Fruit fly (Drosophila melanogaster) whole organism, embryonic: Measurements from ENCODE around the gene CG4115.

ENCODE experiments used
- Adf1 ChIP-seq: fragments of 200-800 bp; sonication (Bioruptor generic); IDR thresholded peaks from 2 replicates; pipeline ENCODE4 v1.3.6; 2022; ENCODE audit warnings: missing biosample characterization, missing genetic modification characterization
- Asciz ChIP-seq: fragments of 200-800 bp; sonication (Bioruptor generic); optimal IDR thresholded peaks from 2 replicates; lab custom pipeline; 2017; ENCODE audit warnings: missing biosample characterization, mild to moderate bottlenecking, missing genetic modification characterization, missing genetic modification reagents
- B-H2 ChIP-seq: fragments of 200-800 bp; sonication (Bioruptor generic); optimal IDR thresholded peaks from 2 replicates; lab custom pipeline; 2018; ENCODE audit warnings: missing biosample characterization, mild to moderate bottlenecking, missing genetic modification characterization
- CG10366 ChIP-seq: fragments of 200-800 bp; sonication (Bioruptor generic); IDR thresholded peaks from 2 replicates; pipeline ENCODE4 v1.3.6; 2022; ENCODE audit warnings: missing biosample characterization, missing genetic modification characterization
- CG10565 ChIP-seq: fragments of 200-800 bp; sonication (Bioruptor generic); optimal IDR thresholded peaks from 3 replicates; lab custom pipeline; 2016; ENCODE audit warnings: missing biosample characterization, mild to moderate bottlenecking, missing genetic modification characterization
- CG11456 ChIP-seq: fragments of 200-800 bp; sonication (Bioruptor generic); IDR thresholded peaks from 3 replicates; pipeline ENCODE4 v1.3.6; 2022; ENCODE audit warnings: missing biosample characterization, missing genetic modification characterization
- CG12299 ChIP-seq: fragments of 200-800 bp; sonication (Bioruptor generic); optimal IDR thresholded peaks from 2 replicates; lab custom pipeline; 2018; ENCODE audit warnings: missing biosample characterization, mild to moderate bottlenecking, missing genetic modification characterization
- CG13894 ChIP-seq: fragments of 200-800 bp; sonication (Bioruptor generic); optimal IDR thresholded peaks from 3 replicates; lab custom pipeline; 2018; ENCODE audit warnings: missing biosample characterization, mild to moderate bottlenecking, missing genetic modification characterization, moderate library complexity
- CG15514 ChIP-seq: fragments of 200-800 bp; sonication (Bioruptor generic); optimal IDR thresholded peaks from 3 replicates; lab custom pipeline; 2017; ENCODE audit warnings: missing biosample characterization, missing genetic modification characterization, mild to moderate bottlenecking, moderate library complexity, missing genetic modification reagents
- CG15696 ChIP-seq: fragments of 200-800 bp; sonication (Bioruptor generic); optimal IDR thresholded peaks from 2 replicates; lab custom pipeline; 2019; ENCODE audit warnings: missing biosample characterization, mild to moderate bottlenecking, missing genetic modification characterization, moderate library complexity
- CG17359 ChIP-seq: fragments of 200-800 bp; sonication (Bioruptor generic); optimal IDR thresholded peaks from 3 replicates; lab custom pipeline; 2018; ENCODE audit warnings: missing biosample characterization, mild to moderate bottlenecking, missing genetic modification characterization, moderate library complexity
- CG17568 ChIP-seq: fragments of 200-800 bp; sonication (Bioruptor generic); optimal IDR thresholded peaks from 2 replicates; lab custom pipeline; 2018; ENCODE audit warnings: missing biosample characterization, mild to moderate bottlenecking, missing genetic modification characterization, moderate library complexity
- CG2199 ChIP-seq: fragments of 200-800 bp; sonication (Bioruptor generic); IDR thresholded peaks from 3 replicates; pipeline ENCODE4 v1.3.6; 2022; ENCODE audit warnings: missing biosample characterization, missing genetic modification characterization
- CG2875 ChIP-seq: fragments of 200-800 bp; sonication (Bioruptor generic); optimal IDR thresholded peaks from 2 replicates; lab custom pipeline; 2017; ENCODE audit warnings: missing biosample characterization, mild to moderate bottlenecking, missing genetic modification characterization, missing genetic modification reagents
- CG32767 ChIP-seq: fragments of 200-800 bp; sonication (Bioruptor generic); IDR thresholded peaks from 2 replicates; pipeline ENCODE4 v1.3.6; 2022; ENCODE audit warnings: missing biosample characterization, missing genetic modification characterization
- CG34376 ChIP-seq: fragments of 200-800 bp; sonication (Bioruptor generic); optimal IDR thresholded peaks from 2 replicates; lab custom pipeline; 2018; ENCODE audit warnings: missing biosample characterization, mild to moderate bottlenecking, missing genetic modification characterization
- CG6689 ChIP-seq: fragments of 200-800 bp; sonication (Bioruptor generic); IDR thresholded peaks from 2 replicates; pipeline ENCODE4 v1.3.6; 2022; ENCODE audit warnings: missing biosample characterization, missing genetic modification characterization
- CG9215 ChIP-seq: fragments of 200-800 bp; sonication (Bioruptor generic); IDR thresholded peaks from 2 replicates; pipeline ENCODE4 v1.3.6; 2022; ENCODE audit warnings: missing biosample characterization, missing genetic modification characterization
- CG9817 ChIP-seq: fragments of 200-800 bp; sonication (Bioruptor generic); optimal IDR thresholded peaks from 2 replicates; lab custom pipeline; 2018; ENCODE audit warnings: missing biosample characterization, mild to moderate bottlenecking, missing genetic modification characterization, moderate library complexity
- CTCF ChIP-seq: fragments of 200-800 bp; sonication (Bioruptor generic); optimal IDR thresholded peaks from 2 replicates; lab custom pipeline; 2017; ENCODE audit warnings: missing biosample characterization, mild to moderate bottlenecking, missing genetic modification characterization, moderate library complexity
- CoRest ChIP-seq: fragments of 200-800 bp; sonication (Bioruptor generic); optimal IDR thresholded peaks from 3 replicates; lab custom pipeline; 2018; ENCODE audit warnings: missing biosample characterization, mild to moderate bottlenecking, missing genetic modification characterization, moderate library complexity
- Dfd ChIP-seq, 2 experiments: fragments of >200 bp; optimal IDR thresholded peaks; 2 replicates each; lab custom pipeline; 2017; ENCODE audit warnings: missing biosample characterization in 2 of 2, missing genetic modification characterization in 2 of 2
- Dip2 ChIP-seq: fragments of 200-800 bp; sonication (Bioruptor generic); IDR thresholded peaks from 2 replicates; pipeline ENCODE4 v1.3.6; 2022; ENCODE audit warnings: missing biosample characterization, missing genetic modification characterization
- Dip3 ChIP-seq: fragments of 200-800 bp; sonication (Bioruptor generic); optimal IDR thresholded peaks from 3 replicates; lab custom pipeline; 2016; ENCODE audit warnings: missing biosample characterization, missing genetic modification characterization
- HHEX ChIP-seq: fragments of 200-800 bp; sonication (Bioruptor generic); optimal IDR thresholded peaks from 3 replicates; lab custom pipeline; 2017; ENCODE audit warnings: missing biosample characterization, mild to moderate bottlenecking, missing genetic modification characterization, missing genetic modification reagents
- HLH3B ChIP-seq: fragments of 200-800 bp; sonication (Bioruptor generic); IDR thresholded peaks from 2 replicates; pipeline ENCODE4 v1.3.6; 2022; ENCODE audit warnings: missing biosample characterization, missing genetic modification characterization
- HLHmδ ChIP-seq: fragments of 200-800 bp; sonication (Bioruptor generic); optimal IDR thresholded peaks from 2 replicates; lab custom pipeline; 2018; ENCODE audit warnings: missing biosample characterization, mild to moderate bottlenecking, missing genetic modification characterization, moderate library complexity
- Lim3 ChIP-seq: fragments of 200-800 bp; sonication (Bioruptor generic); IDR thresholded peaks from 2 replicates; pipeline ENCODE4 v1.3.6; 2022; ENCODE audit warnings: missing biosample characterization, missing genetic modification characterization
- Lpt ChIP-seq: fragments of >200 bp; optimal IDR thresholded peaks from 2 replicates; lab custom pipeline; 2018; ENCODE audit warnings: missing biosample characterization, missing genetic modification characterization
- Mes4 ChIP-seq: fragments of 200-800 bp; sonication (Bioruptor generic); optimal IDR thresholded peaks from 2 replicates; lab custom pipeline; 2016; ENCODE audit warnings: missing biosample characterization, missing genetic modification characterization
- NC2α ChIP-seq: fragments of 200-800 bp; sonication (Bioruptor generic); optimal IDR thresholded peaks from 2 replicates; lab custom pipeline; 2016; ENCODE audit warnings: missing biosample characterization, missing genetic modification characterization
- Oaz ChIP-seq: fragments of 200-800 bp; sonication (Bioruptor generic); IDR thresholded peaks from 2 replicates; pipeline ENCODE4 v1.3.6; 2022; ENCODE audit warnings: missing biosample characterization, missing genetic modification characterization
- dpn ChIP-seq, 2 experiments: fragments of 200-800 bp; sonication (Bioruptor generic); optimal IDR thresholded peaks; 3 replicates each; lab custom pipeline; 2016; ENCODE audit warnings: missing biosample characterization in 2 of 2, missing genetic modification characterization in 2 of 2
- fd96Cb ChIP-seq: fragments of 200-800 bp; sonication (Bioruptor generic); optimal IDR thresholded peaks from 2 replicates; lab custom pipeline; 2018; ENCODE audit warnings: missing biosample characterization, mild to moderate bottlenecking, missing genetic modification characterization, moderate library complexity
- gro ChIP-seq: fragments of 200-800 bp; sonication (Bioruptor generic); optimal IDR thresholded peaks from 2 replicates; lab custom pipeline; 2016; ENCODE audit warnings: missing biosample characterization, missing genetic modification characterization
- ind ChIP-seq: fragments of 200-800 bp; sonication (Bioruptor generic); optimal IDR thresholded peaks from 3 replicates; lab custom pipeline; 2016; ENCODE audit warnings: missing biosample characterization, missing genetic modification characterization
- maf-S ChIP-seq: fragments of 200-800 bp; sonication (Bioruptor generic); optimal IDR thresholded peaks from 2 replicates; lab custom pipeline; 2016; ENCODE audit warnings: missing biosample characterization, missing genetic modification characterization
- mirr ChIP-seq: fragments of 200-800 bp; sonication (Bioruptor generic); optimal IDR thresholded peaks from 3 replicates; lab custom pipeline; 2018; ENCODE audit warnings: missing biosample characterization, mild to moderate bottlenecking, missing genetic modification characterization
- nerfin-1 ChIP-seq: fragments of 200-800 bp; sonication (Bioruptor generic); optimal IDR thresholded peaks from 3 replicates; lab custom pipeline; 2019; ENCODE audit warnings: missing biosample characterization, mild to moderate bottlenecking, missing genetic modification characterization, moderate library complexity
- nerfin-2 ChIP-seq: fragments of 200-800 bp; sonication (Bioruptor generic); IDR thresholded peaks from 2 replicates; pipeline ENCODE4 v1.3.6; 2022; ENCODE audit warnings: missing biosample characterization, missing genetic modification characterization; ENCODE audit not compliant: partially characterized antibody
- oc ChIP-seq: fragments of 200-800 bp; sonication (Bioruptor generic); optimal IDR thresholded peaks from 2 replicates; lab custom pipeline; 2018; ENCODE audit warnings: missing biosample characterization, mild to moderate bottlenecking, missing genetic modification characterization, moderate library complexity
- pb ChIP-seq: fragments of 200-800 bp; sonication (Bioruptor generic); optimal IDR thresholded peaks from 3 replicates; lab custom pipeline; 2016; ENCODE audit warnings: missing biosample characterization, missing genetic modification characterization
- sens ChIP-seq: fragments of 200-800 bp; sonication (Bioruptor generic); peaks from one replicate; lab custom pipeline; 2016; ENCODE audit warnings: missing biosample characterization, missing genetic modification characterization
- seq ChIP-seq: fragments of 200-800 bp; sonication (Bioruptor generic); IDR thresholded peaks from 2 replicates; pipeline ENCODE4 v1.3.6; 2022; ENCODE audit warnings: missing biosample characterization, missing genetic modification characterization
- slou ChIP-seq: fragments of 200-800 bp; sonication (Bioruptor generic); optimal IDR thresholded peaks from 3 replicates; lab custom pipeline; 2016; ENCODE audit warnings: missing biosample characterization, missing genetic modification characterization
- so ChIP-seq: fragments of 200-800 bp; sonication (Bioruptor generic); IDR thresholded peaks from 3 replicates; pipeline ENCODE4 v1.3.6; 2022; ENCODE audit warnings: missing biosample characterization, missing genetic modification characterization
- tll ChIP-seq, 2 experiments: fragments of 200-800 bp in 1 of 2; fragments of >200 bp in 1 of 2; sonication (Bioruptor generic) in 1 of 2; optimal IDR thresholded peaks; 2 replicates each; lab custom pipeline; 2017 to 2019; ENCODE audit warnings: missing biosample characterization in 2 of 2, missing genetic modification characterization in 2 of 2, mild to moderate bottlenecking in 1 of 2, moderate library complexity in 1 of 2
- trem ChIP-seq: fragments of 200-800 bp; optimal IDR thresholded peaks from 3 replicates; lab custom pipeline; 2019; ENCODE audit warnings: missing biosample characterization, mild to moderate bottlenecking, missing genetic modification characterization, moderate library complexity
- twi ChIP-seq: fragments of 200-800 bp; optimal IDR thresholded peaks from 2 replicates; lab custom pipeline; 2019; ENCODE audit warnings: missing biosample characterization, mild to moderate bottlenecking, missing genetic modification characterization, moderate library complexity
- usp ChIP-seq: fragments of >200 bp; optimal IDR thresholded peaks from 2 replicates; lab custom pipeline; 2017; ENCODE audit warnings: missing biosample characterization, missing genetic modification characterization
- zen ChIP-seq: fragments of 200-800 bp; sonication (Bioruptor generic); optimal IDR thresholded peaks from 3 replicates; lab custom pipeline; 2018; ENCODE audit warnings: missing biosample characterization, mild to moderate bottlenecking, missing genetic modification characterization, moderate library complexity

Gene CG4115

DNA sequence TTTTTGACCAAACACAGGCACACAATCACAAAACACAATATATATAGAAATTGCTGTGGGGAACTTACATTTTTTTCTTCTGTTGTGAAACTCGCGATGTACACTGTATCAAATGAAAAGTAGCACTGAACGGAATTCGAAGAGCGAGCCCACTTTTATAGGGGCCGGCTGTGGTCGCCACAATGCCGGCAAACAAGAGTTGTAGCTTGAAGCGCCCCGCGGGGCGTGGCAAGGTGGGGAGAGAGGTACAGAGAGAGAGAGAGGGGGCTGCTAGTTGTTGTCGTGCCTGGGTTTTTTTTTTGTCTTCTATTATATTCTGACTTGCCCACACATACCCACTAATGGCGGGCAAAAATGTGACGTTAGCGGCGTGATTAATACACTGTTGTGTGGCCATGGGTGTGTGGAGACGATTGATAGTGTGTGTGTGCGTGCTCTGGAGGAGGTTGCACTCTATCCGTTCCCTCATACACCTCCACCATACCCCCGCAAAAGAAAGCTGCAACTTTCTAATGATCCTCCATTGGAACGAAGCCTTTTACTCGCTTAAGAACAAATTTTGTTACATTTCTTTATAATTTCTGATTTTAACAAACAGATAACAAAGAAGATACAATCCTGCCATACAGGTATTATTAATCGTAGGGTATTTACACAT lies 9.5 kb downstream of the CG4115 start, which contains the start of gene GstD1 (continued):
- TF ChIP-seq CG32767 (no peak), CG17568 (GFP tag; lab: Kevin White, UChicago) (no peak), oc (tag; lab: Kevin White, UChicago) (no peak), CG13894 (peak; percentile 70), Lim3 (GFP tag; lab: Robert Waterston, UW) (no peak), CG17359 (peak; percentile 8), nerfin-2 (GFP tag; lab: Robert Waterston, UW) (no peak), ind (GFP tag; lab: Kevin White, UChicago) (peak; percentile 63), CG2875 (GFP tag; lab: Kevin White, UChicago) (no peak), CG9817 (tag; lab: Kevin White, UChicago) (peak; percentile 30), zen (tag; lab: Kevin White, UChicago) (no peak), CG15696 (tag; lab: Kevin White, UChicago) (no peak), gro (peak; percentile 8), tll (GFP tag; optimal IDR thresholded peaks at IDR 0.05; lab: Kevin White, UChicago) (no peak), B-H2 (peak; percentile 79), Oaz (GFP tag; lab: Robert Waterston, UW) (no peak), Dip2 (GFP tag; lab: Robert Waterston, UW) (no peak), HLHmδ (GFP tag; lab: Kevin White, UChicago) (no peak), CG12299 (tag; lab: Kevin White, UChicago) (no peak), sens (GFP tag; lab: Kevin White, UChicago) (peak; percentile 71), Asciz (GFP tag; lab: Kevin White, UChicago) (no peak), twi (tag; lab: Kevin White, UChicago) (no peak), NC2α (peak; percentile 50), slou (GFP tag; lab: Kevin White, UChicago) (no peak), CG11456 (GFP tag; lab: Robert Waterston, UW) (no peak), CTCF (no peak), HLH3B (GFP tag; lab: Robert Waterston, UW) (no peak), mirr (GFP tag; lab: Kevin White, UChicago) (peak; percentile 43), CG10366 (GFP tag; lab: Robert Waterston, UW) (peak; percentile 21; the same call in 1 of the 2 replicates), so (no peak; the same call in 2 of the 3 replicates), trem (tag; lab: Kevin White, UChicago) (peak; percentile 5), seq (GFP tag; lab: Robert Waterston, UW) (no peak), CG10565 (no peak), CG6689 (GFP tag; lab: Robert Waterston, UW) (no peak), Adf1 (GFP tag; lab: Robert Waterston, UW) (peak; percentile 67; the same call in 1 of the 2 replicates), CG34376 (GFP tag; lab: Kevin White, UChicago) (peak; percentile 53), pb (peak; percentile 35), CG15514 (GFP tag; lab: Kevin White, UChicago) (peak; percentile 24), CoRest (tag; lab: Kevin White, UChicago) (peak; percentile 26), Dip3 (GFP tag; lab: Kevin White, UChicago) (peak; percentile 58), CG2199 (peak; percentile 90; the same call in 2 of the 3 replicates), CG9215 (GFP tag; lab: Robert Waterston, UW) (0 out of 2 replicates have a peak, but pooled peaks have one; percentile 45), dpn (GFP tag; optimal IDR thresholded peaks at IDR 0.05; lab: Kevin White, UChicago) (no peak), HHEX (GFP tag; lab: Kevin White, UChicago) (peak; percentile 47), Mes4 (no peak), Dfd (GFP tag; optimal IDR thresholded peaks at IDR 0.05; lab: Kevin White, UChicago) (no peak), nerfin-1 (tag; lab: Kevin White, UChicago) (no peak), Lpt (GFP tag; lab: Kevin White, UChicago) (no peak), maf-S (no peak), usp (GFP tag; lab: Kevin White, UChicago) (no peak), fd96Cb (peak; percentile 54)
